Fruit fly (Drosophila melanogaster): Measurements from ENCODE around the gene LysX.

The LysX gene

dm6 chr3L:1177085-1177484 lies 18.0 kb downstream of the LysX start, which contains the start of gene bab2:
TSS of gene bab2 (minus strand) at chr3L:1177276.
- TF ChIP-seq CG8319 (GFP tag; optimal IDR thresholded peaks at IDR 0.05) (no peak), CG32006 (GFP tag; optimal IDR thresholded peaks at IDR 0.05) (no peak), CG7368 (GFP tag; optimal IDR thresholded peaks at IDR 0.05) (no peak), CG1621 (tag; optimal IDR thresholded peaks at IDR 0.05) (no peak), CG6808 (GFP tag; optimal IDR thresholded peaks at IDR 0.05) (no peak), Ets96B (tag; optimal IDR thresholded peaks at IDR 0.05) (no peak), achi (GFP tag; optimal IDR thresholded peaks at IDR 0.05) (no peak), Met (GFP tag; optimal IDR thresholded peaks at IDR 0.05) (no peak), Ets21C (GFP tag; optimal IDR thresholded peaks at IDR 0.05) (no peak), CG6163 (GFP tag; IDR thresholded peaks at IDR 0.05) (peak; percentile 67; the same call in 2 of the 3 replicates), spab (GFP tag; optimal IDR thresholded peaks at IDR 0.05) (no peak), CG34406 (GFP tag; optimal IDR thresholded peaks at IDR 0.05) (no peak), CG6854 (GFP tag; optimal IDR thresholded peaks at IDR 0.05) (no peak), pdm3 (GFP tag; optimal IDR thresholded peaks at IDR 0.05) (no peak), lz (GFP tag; optimal IDR thresholded peaks at IDR 0.05) (no peak), fd85E (GFP tag; optimal IDR thresholded peaks at IDR 0.05) (no peak), Eip75B (GFP tag; optimal IDR thresholded peaks at IDR 0.05) (no peak), cyc (GFP tag; optimal IDR thresholded peaks at IDR 0.05) (no peak), ss (GFP tag; optimal IDR thresholded peaks at IDR 0.05) (no peak), CG11294 (GFP tag; IDR thresholded peaks at IDR 0.05) (no peak), Sox14 (GFP tag; optimal IDR thresholded peaks at IDR 0.05) (peak; percentile 39), dac (GFP tag; optimal IDR thresholded peaks at IDR 0.05) (no peak), dsx (GFP tag; optimal IDR thresholded peaks at IDR 0.05; ENCODE audit: poor library complexity, severe bottlenecking) (peak; percentile 68), Blimp-1 (GFP tag; optimal IDR thresholded peaks at IDR 0.05) (no peak), CG9139 (GFP tag; optimal IDR thresholded peaks at IDR 0.05) (no peak), CG15336 (GFP tag; IDR thresholded peaks at IDR 0.05) (0 out of 2 replicates have a peak, but pooled peaks have one; percentile 23), CG11902 (GFP tag; optimal IDR thresholded peaks at IDR 0.05) (no peak), Hr38 (GFP tag; optimal IDR thresholded peaks at IDR 0.05) (no peak), eg (GFP tag; IDR thresholded peaks at IDR 0.05) (peak; percentile 39; the same call in 1 of the 3 replicates), fkh (GFP tag; optimal IDR thresholded peaks at IDR 0.05) (peak; percentile 50), Lpt (GFP tag; optimal IDR thresholded peaks at IDR 0.05) (no peak), CG6792 (GFP tag; optimal IDR thresholded peaks at IDR 0.05) (no peak), OdsH (GFP tag; optimal IDR thresholded peaks at IDR 0.05) (no peak), esn (GFP tag; optimal IDR thresholded peaks at IDR 0.05) (peak; percentile 32)

DNA sequence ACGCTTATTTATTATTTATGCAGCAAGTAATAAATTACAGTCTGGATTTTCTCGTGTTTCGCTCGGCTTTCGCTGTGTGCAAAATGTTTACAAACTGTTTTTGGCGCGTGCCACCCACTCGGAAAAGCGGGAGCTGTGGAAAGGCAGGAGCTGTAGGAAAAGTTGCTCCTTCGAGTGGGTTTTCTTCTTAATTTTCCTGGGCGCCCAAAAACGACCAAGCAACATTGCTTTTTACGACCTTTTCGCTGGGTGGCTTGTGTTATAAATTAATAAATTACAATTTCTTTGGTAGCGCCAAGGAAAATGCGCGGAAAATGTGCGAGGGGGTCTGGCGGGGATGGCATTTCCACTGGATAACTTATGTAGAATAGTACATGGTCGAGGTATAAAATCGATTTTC lies 18.6 kb downstream of the LysX start:
- TF ChIP-seq CG6163 (GFP tag; IDR thresholded peaks at IDR 0.05) (0 out of 3 replicates have a peak, but pooled peaks have one; percentile 27), CG3032 (tag; optimal IDR thresholded peaks at IDR 0.05) (no peak), svp (GFP tag) (peak; percentile 53)

DNA sequence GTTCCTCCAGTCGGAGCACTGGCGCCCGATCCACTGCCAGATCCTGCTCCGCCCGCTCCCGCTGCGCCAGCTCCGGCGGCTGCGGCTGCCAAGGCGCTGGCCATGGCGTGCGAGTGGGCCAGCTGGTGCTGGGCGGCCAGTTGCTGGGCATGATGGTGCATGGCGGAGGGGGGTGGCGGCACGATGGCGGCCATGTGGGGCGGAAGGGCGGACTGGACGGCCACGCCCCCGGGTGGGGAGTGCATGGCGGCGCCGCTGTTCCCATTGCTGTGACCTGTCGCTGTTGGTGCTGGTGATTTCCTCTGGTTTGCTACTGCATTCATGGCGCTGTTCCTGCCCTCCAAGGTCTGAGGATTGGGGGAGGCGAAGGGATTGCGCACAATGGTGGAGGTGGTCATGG lies 22.2 kb downstream of the LysX start:
- TF ChIP-seq Hr39 (GFP tag; optimal IDR thresholded peaks at IDR 0.05) = no peak
- TF ChIP-seq Sox14 (GFP tag; optimal IDR thresholded peaks at IDR 0.05) = no peak
- TF ChIP-seq CG3032 (tag; optimal IDR thresholded peaks at IDR 0.05) = no peak
- no peak for TF ChIP-seq fkh (GFP tag; optimal IDR thresholded peaks at IDR 0.05)
- no peak for TF ChIP-seq CG3919 (GFP tag; optimal IDR thresholded peaks at IDR 0.05)
- TF ChIP-seq CG11294 (GFP tag; IDR thresholded peaks at IDR 0.05) = no peak
- no peak for TF ChIP-seq OdsH (GFP tag; optimal IDR thresholded peaks at IDR 0.05)
- TF ChIP-seq CG34406 (GFP tag; optimal IDR thresholded peaks at IDR 0.05) = no peak
- TF ChIP-seq net (GFP tag; optimal IDR thresholded peaks at IDR 0.05) = no peak
- no peak for TF ChIP-seq CG1621 (tag; optimal IDR thresholded peaks at IDR 0.05)
- no peak for TF ChIP-seq CG8119 (GFP tag; IDR thresholded peaks at IDR 0.05)
- no peak for TF ChIP-seq CG11762 (GFP tag; optimal IDR thresholded peaks at IDR 0.05; ENCODE audit: insufficient read depth)
- no peak for TF ChIP-seq salr (GFP tag; optimal IDR thresholded peaks at IDR 0.05)
- TF ChIP-seq CG11902 (GFP tag; optimal IDR thresholded peaks at IDR 0.05) = no peak
- no peak for TF ChIP-seq CG6854 (GFP tag; optimal IDR thresholded peaks at IDR 0.05)
- no peak for TF ChIP-seq Smox (GFP tag; optimal IDR thresholded peaks at IDR 0.05)
- TF ChIP-seq esn (GFP tag; optimal IDR thresholded peaks at IDR 0.05) = no peak
- no peak for TF ChIP-seq eg (GFP tag; IDR thresholded peaks at IDR 0.05)

Data from whole organism, prepupa.